Worm (Caenorhabditis elegans) whole organism, L1 larva: Measurements from ENCODE around the gene Y97E10AR.1.

Source experiments
- ceh-63 ChIP-seq: fragments of 200-800 bp; sonication (Bioruptor generic); optimal IDR thresholded peaks from 2 replicates; lab custom pipeline; 2018; ENCODE audit warnings: mild to moderate bottlenecking, missing genetic modification characterization, missing compliant biosample characterization
- ceh-82 ChIP-seq, 3 experiments: fragments of 150-350 bp in 1 of 3; sonication (generic microtip) in 2 of 3; optimal IDR thresholded peaks; 2 replicates each; lab custom pipeline; 2014 to 2017; ENCODE audit warnings: missing biosample characterization in 3 of 3, missing genetic modification characterization in 3 of 3
- ces-1 ChIP-seq: fragments of 150-350 bp; optimal IDR thresholded peaks from 2 replicates; lab custom pipeline; 2014; ENCODE audit warnings: missing biosample characterization, missing genetic modification reagents, missing genetic modification characterization
- elt-2 ChIP-seq: sonication (generic microtip); optimal IDR thresholded peaks from 2 replicates; lab custom pipeline; 2016; ENCODE audit warnings: missing genetic modification characterization, mild to moderate bottlenecking, inconsistent platforms, missing compliant biosample characterization, missing genetic modification reagents
- elt-3 ChIP-seq, 6 experiments: fragments of 150-350 bp in 1 of 6; sonication (generic microtip); optimal IDR thresholded peaks; 2 replicates each; lab custom pipeline; 2017 to 2018; ENCODE audit warnings: missing biosample characterization in 6 of 6, missing genetic modification characterization in 6 of 6, inconsistent platforms in 1 of 6
- hlh-17 ChIP-seq: fragments of 200-800 bp; sonication (Bioruptor generic); optimal IDR thresholded peaks from 2 replicates; lab custom pipeline; 2018; ENCODE audit warnings: missing genetic modification characterization, mild to moderate bottlenecking, missing compliant biosample characterization, moderate library complexity, borderline replicate concordance
- hpl-2 ChIP-seq: fragments of 150-350 bp; optimal IDR thresholded peaks from 2 replicates; lab custom pipeline; 2014; ENCODE audit warnings: missing biosample characterization, missing genetic modification reagents, missing genetic modification characterization
- irx-1 ChIP-seq: sonication (generic microtip); optimal IDR thresholded peaks from 2 replicates; lab custom pipeline; 2016; ENCODE audit warnings: missing genetic modification characterization, missing compliant biosample characterization
- jun-1 ChIP-seq: fragments of 150-350 bp; optimal IDR thresholded peaks from 2 replicates; lab custom pipeline; 2014; ENCODE audit warnings: missing biosample characterization, missing genetic modification reagents, missing genetic modification characterization
- lin-13 ChIP-seq: fragments of 150-350 bp; optimal IDR thresholded peaks from 2 replicates; lab custom pipeline; 2014; ENCODE audit warnings: missing biosample characterization, missing genetic modification reagents, missing genetic modification characterization
- lin-14 ChIP-seq: fragments of 200-800 bp; sonication (Bioruptor generic); optimal IDR thresholded peaks from 2 replicates; lab custom pipeline; 2018; ENCODE audit warnings: mild to moderate bottlenecking, missing genetic modification characterization, moderate library complexity, missing compliant biosample characterization
- lsy-2 ChIP-seq, 2 experiments: fragments of 150-350 bp; optimal IDR thresholded peaks; 2 replicates each; lab custom pipeline; 2014; ENCODE audit warnings: missing biosample characterization in 2 of 2, missing genetic modification characterization in 2 of 2
- mab-9 ChIP-seq: fragments of 200-800 bp; sonication (Bioruptor generic); IDR thresholded peaks from 2 replicates; pipeline ENCODE4 v1.3.6; 2022; ENCODE audit warnings: missing genetic modification reagents, missing genetic modification characterization, missing compliant biosample characterization
- mep-1 ChIP-seq: fragments of 150-350 bp; optimal IDR thresholded peaks from 2 replicates; lab custom pipeline; 2014; ENCODE audit warnings: missing biosample characterization, missing genetic modification characterization
- nhr-11 ChIP-seq: fragments of 150-350 bp; optimal IDR thresholded peaks from 2 replicates; lab custom pipeline; 2014; ENCODE audit warnings: missing biosample characterization, missing genetic modification characterization
- nhr-28 ChIP-seq: fragments of 150-350 bp; optimal IDR thresholded peaks from 2 replicates; lab custom pipeline; 2014; ENCODE audit warnings: missing biosample characterization, missing genetic modification characterization
- nhr-90 ChIP-seq: sonication (generic microtip); optimal IDR thresholded peaks from 2 replicates; lab custom pipeline; 2016; ENCODE audit warnings: mild to moderate bottlenecking, missing genetic modification characterization, missing compliant biosample characterization; ENCODE audit not compliant: poor library complexity
- pag-3 ChIP-seq: sonication (generic microtip); optimal IDR thresholded peaks from 2 replicates; lab custom pipeline; 2017; ENCODE audit warnings: missing genetic modification characterization, mild to moderate bottlenecking, missing compliant biosample characterization, antibody characterized with exemption, borderline replicate concordance; ENCODE audit not compliant: insufficient read depth
- pax-3 ChIP-seq: fragments of 200-800 bp; sonication (Bioruptor generic); optimal IDR thresholded peaks from 2 replicates; lab custom pipeline; 2018; ENCODE audit warnings: mild to moderate bottlenecking, missing genetic modification characterization, moderate library complexity, missing compliant biosample characterization
- skn-1 ChIP-seq: fragments of 150-350 bp; optimal IDR thresholded peaks from 2 replicates; lab custom pipeline; 2014; ENCODE audit warnings: missing biosample characterization, missing genetic modification characterization
- snpc-4 ChIP-seq: fragments of 150-350 bp; optimal IDR thresholded peaks from 2 replicates; lab custom pipeline; 2014; ENCODE audit warnings: missing biosample characterization, missing genetic modification characterization
- snu-23 ChIP-seq: sonication (generic microtip); optimal IDR thresholded peaks from 2 replicates; lab custom pipeline; 2016; ENCODE audit warnings: missing genetic modification characterization, missing compliant biosample characterization
- sox-4 ChIP-seq: sonication (generic microtip); optimal IDR thresholded peaks from 2 replicates; lab custom pipeline; 2016; ENCODE audit warnings: missing genetic modification characterization, missing compliant biosample characterization
- swsn-7 ChIP-seq: sonication (generic microtip); optimal IDR thresholded peaks from 2 replicates; lab custom pipeline; 2016; ENCODE audit warnings: missing genetic modification characterization, missing compliant biosample characterization
- unc-130 ChIP-seq: fragments of 150-350 bp; optimal IDR thresholded peaks from 2 replicates; lab custom pipeline; 2017; ENCODE audit warnings: missing biosample characterization, missing genetic modification characterization, inconsistent platforms
- unc-30 ChIP-seq: sonication (generic microtip); optimal IDR thresholded peaks from 2 replicates; lab custom pipeline; 2017; ENCODE audit warnings: missing biosample characterization, missing genetic modification characterization
- unc-62 ChIP-seq: fragments of 150-350 bp; optimal IDR thresholded peaks from 2 replicates; lab custom pipeline; 2014; ENCODE audit warnings: missing biosample characterization, missing genetic modification reagents, missing genetic modification characterization
- unc-86 ChIP-seq: sonication (generic microtip); optimal IDR thresholded peaks from 2 replicates; lab custom pipeline; 2016; ENCODE audit warnings: missing genetic modification characterization, missing compliant biosample characterization
- unc-98 ChIP-seq: fragments of 200-800 bp; sonication (Bioruptor generic); IDR thresholded peaks from 2 replicates; pipeline ENCODE4 v1.3.6; 2022; ENCODE audit warnings: missing genetic modification characterization, missing compliant biosample characterization
- xbp-1 ChIP-seq: sonication (generic microtip); optimal IDR thresholded peaks from 2 replicates; lab custom pipeline; 2016; ENCODE audit warnings: missing genetic modification characterization, missing compliant biosample characterization
- ztf-11 ChIP-seq, 2 experiments: sonication (generic microtip); optimal IDR thresholded peaks; 2 replicates each; lab custom pipeline; 2016 to 2017; ENCODE audit warnings: missing genetic modification characterization in 2 of 2, missing biosample characterization in 1 of 2, missing compliant biosample characterization in 1 of 2

The Y97E10AR.1 gene

ce11 chrV:7994570-7994969, 6.7 kb upstream of the Y97E10AR.1 start, which contains the start of gene ceh-76:
TSS of gene ceh-76 (minus strand) at chrV:7994670.
- TF ChIP-seq ceh-63 (GFP tag; lab: Kevin White, UChicago) (no peak), mab-9 (no peak), snu-23 (GFP tag; lab: Kevin White, UChicago) (no peak), elt-2 (tag; lab: Kevin White, UChicago) (no peak), xbp-1 (tag; lab: Kevin White, UChicago) (no peak), irx-1 (tag; lab: Kevin White, UChicago) (no peak), ces-1 (GFP tag; lab: Kevin White, UChicago) (no peak), unc-30 (tag; lab: Kevin White, UChicago) (no peak), lin-14 (no peak), pax-3 (no peak), nhr-90 (tag; lab: Kevin White, UChicago) (no peak), nhr-28 (no peak), unc-86 (tag; lab: Kevin White, UChicago) (no peak)

ce11 chrV:7995165-7995564, 6.1 kb upstream of the Y97E10AR.1 start:
- TF ChIP-seq snu-23 (GFP tag; lab: Kevin White, UChicago) (no peak), hlh-17 (GFP tag; lab: Kevin White, UChicago) (no peak), nhr-11 (tag; lab: Kevin White, UChicago) (no peak), irx-1 (tag; lab: Kevin White, UChicago) (no peak), lin-14 (no peak), lsy-2 (tag; optimal IDR thresholded peaks at IDR 0.05; lab: Kevin White, UChicago) (no peak), hpl-2 (GFP tag; lab: Kevin White, UChicago) (no peak), elt-3 (tag; optimal IDR thresholded peaks at IDR 0.05; lab: Kevin White, UChicago) (no peak), pax-3 (no peak), lin-13 (no peak), skn-1 (tag; lab: Kevin White, UChicago) (no peak), jun-1 (no peak), sox-4 (tag; lab: Kevin White, UChicago) (no peak), unc-130 (tag; lab: Kevin White, UChicago) (no peak), swsn-7 (tag; lab: Kevin White, UChicago) (no peak)

- TF ChIP-seq mep-1 (tag; lab: Kevin White, UChicago): no peak
- no peak for TF ChIP-seq hlh-17 (GFP tag; lab: Kevin White, UChicago)
- no peak for TF ChIP-seq irx-1 (tag; lab: Kevin White, UChicago)
- TF ChIP-seq snpc-4 (tag; lab: Kevin White, UChicago): no peak
- TF ChIP-seq ztf-11 (tag; optimal IDR thresholded peaks at IDR 0.05; lab: Kevin White, UChicago): no peak
- no peak for TF ChIP-seq nhr-90 (tag; lab: Kevin White, UChicago)
- no peak for TF ChIP-seq pag-3
Measured at ce11 chrV:7995878-7996277, 5.4 kb upstream of the Y97E10AR.1 start, which contains the start of gene Y97E10AR.2. TSS of gene Y97E10AR.2 (plus strand) at chrV:7996178.

ce11 chrV:8005000-8005399, 3.7 kb downstream of the Y97E10AR.1 start, which contains the start of gene Y97E10AR.8:
TSS of gene Y97E10AR.8 (plus strand) at chrV:8005300.
- TF ChIP-seq sox-4 (tag; lab: Kevin White, UChicago): no peak
- no peak for TF ChIP-seq lsy-2 (tag; optimal IDR thresholded peaks at IDR 0.05; lab: Kevin White, UChicago)
- no peak for TF ChIP-seq ceh-82 (tag; optimal IDR thresholded peaks at IDR 0.05; lab: Kevin White, UChicago)
- TF ChIP-seq mab-9: no peak
- TF ChIP-seq unc-30 (tag; lab: Kevin White, UChicago): no peak
- TF ChIP-seq hlh-17 (GFP tag; lab: Kevin White, UChicago): no peak
- no peak for TF ChIP-seq unc-62 (GFP tag; lab: Kevin White, UChicago)
- TF ChIP-seq unc-130 (tag; lab: Kevin White, UChicago): no peak
- TF ChIP-seq unc-98 (GFP tag; lab: Robert Waterston, UW): no peak
